Worm (Caenorhabditis elegans) whole organism, L3 larva: ENCODE measurements around the gene srh-201.

Experiments used
- nhr-76 ChIP-seq: fragments of 150-350 bp; sonication (generic microtip); optimal IDR thresholded peaks from 5 replicates; lab custom pipeline; 2014; ENCODE audit warnings: missing biosample characterization, missing genetic modification characterization
- nhr-77 ChIP-seq: fragments of 150-350 bp; optimal IDR thresholded peaks from 2 replicates; lab custom pipeline; 2014; ENCODE audit warnings: missing biosample characterization, missing genetic modification characterization

DNA sequence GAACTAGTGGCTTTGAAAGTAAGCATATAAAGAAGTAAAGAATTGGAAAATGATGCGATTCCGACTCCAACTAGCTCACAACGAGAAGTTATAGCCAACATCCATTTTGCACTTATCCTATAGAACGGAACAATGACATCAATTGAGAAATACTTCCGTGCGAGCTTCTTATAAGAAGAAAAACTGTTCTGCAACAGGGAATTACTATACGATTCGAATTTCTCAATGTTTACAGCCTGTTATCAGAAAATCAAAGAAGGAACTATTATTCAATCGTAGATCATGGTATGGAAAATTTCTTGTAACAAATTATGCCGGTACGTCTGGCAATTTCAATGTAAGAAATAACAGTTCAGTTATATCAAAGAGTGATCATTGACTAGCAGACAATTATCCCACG lies 27.9 kb downstream of the srh-201 start, which contains the start of gene str-85:
- TF ChIP-seq nhr-76 (tag; lab: Kevin White, UChicago) (no peak), nhr-77 (no peak)
